Fruit fly (Drosophila melanogaster) whole organism, embryonic: ENCODE results near the gene Gr93a.

Source experiments
- Antp ChIP-seq: fragments of 200-800 bp; sonication (Bioruptor generic); optimal IDR thresholded peaks from 3 replicates; lab custom pipeline; 2016; ENCODE audit warnings: missing biosample characterization, missing genetic modification characterization
- Atf-2 ChIP-seq: fragments of 200-800 bp; sonication (Bioruptor generic); optimal IDR thresholded peaks from 2 replicates; lab custom pipeline; 2016; ENCODE audit warnings: missing biosample characterization, missing genetic modification characterization
- Atf3 ChIP-seq: fragments of 200-800 bp; sonication (Bioruptor generic); optimal IDR thresholded peaks from 3 replicates; lab custom pipeline; 2016; ENCODE audit warnings: missing biosample characterization, missing genetic modification characterization
- BEAF-32 ChIP-seq: fragments of 200-800 bp; sonication (Bioruptor generic); optimal IDR thresholded peaks from 3 replicates; lab custom pipeline; 2017; ENCODE audit warnings: missing biosample characterization, missing genetic modification characterization, mild to moderate bottlenecking, moderate library complexity, missing genetic modification reagents
- Blimp-1 ChIP-seq: fragments of 200-800 bp; sonication (Bioruptor generic); optimal IDR thresholded peaks from 3 replicates; lab custom pipeline; 2018; ENCODE audit warnings: missing biosample characterization, missing genetic modification characterization, mild to moderate bottlenecking, moderate library complexity, missing genetic modification reagents
- CG10462 ChIP-seq: fragments of 200-800 bp; sonication (Bioruptor generic); optimal IDR thresholded peaks from 2 replicates; lab custom pipeline; 2016; ENCODE audit warnings: missing biosample characterization, missing genetic modification characterization
- CG10959 ChIP-seq: fragments of 200-800 bp; sonication (Bioruptor generic); IDR thresholded peaks from 2 replicates; pipeline ENCODE4 v1.3.6; 2022; ENCODE audit warnings: missing biosample characterization, missing genetic modification characterization
- CG11560 ChIP-seq: fragments of 200-800 bp; sonication (Bioruptor generic); IDR thresholded peaks from 3 replicates; pipeline ENCODE4 v1.3.6; 2022; ENCODE audit warnings: missing biosample characterization, missing genetic modification characterization
- CG11696 ChIP-seq: fragments of 200-800 bp; sonication (Bioruptor generic); IDR thresholded peaks from 2 replicates; pipeline ENCODE4 v1.3.6; 2022; ENCODE audit warnings: missing biosample characterization, missing genetic modification characterization
- CG12236 ChIP-seq: fragments of 200-800 bp; sonication (Bioruptor generic); optimal IDR thresholded peaks from 2 replicates; lab custom pipeline; 2016; ENCODE audit warnings: missing biosample characterization, missing genetic modification characterization
- CG13296 ChIP-seq: fragments of 200-800 bp; sonication (Bioruptor generic); optimal IDR thresholded peaks from 3 replicates; lab custom pipeline; 2018; ENCODE audit warnings: missing biosample characterization, mild to moderate bottlenecking, missing genetic modification characterization
- CG13894 ChIP-seq: fragments of 200-800 bp; sonication (Bioruptor generic); optimal IDR thresholded peaks from 3 replicates; lab custom pipeline; 2018; ENCODE audit warnings: missing biosample characterization, mild to moderate bottlenecking, missing genetic modification characterization, moderate library complexity
- CG14860 ChIP-seq: fragments of 200-800 bp; sonication (Bioruptor generic); IDR thresholded peaks from 3 replicates; pipeline ENCODE4 v1.3.6; 2022; ENCODE audit warnings: missing biosample characterization, missing genetic modification characterization; ENCODE audit not compliant: partially characterized antibody
- CG17328 ChIP-seq: fragments of 200-800 bp; sonication (Bioruptor generic); IDR thresholded peaks from 2 replicates; pipeline ENCODE4 v1.3.6; 2022; ENCODE audit warnings: missing biosample characterization, missing genetic modification characterization
- CG17359 ChIP-seq: fragments of 200-800 bp; sonication (Bioruptor generic); optimal IDR thresholded peaks from 3 replicates; lab custom pipeline; 2018; ENCODE audit warnings: missing biosample characterization, mild to moderate bottlenecking, missing genetic modification characterization, moderate library complexity
- CG2116 ChIP-seq: fragments of 200-800 bp; sonication (Bioruptor generic); optimal IDR thresholded peaks from 3 replicates; lab custom pipeline; 2018; ENCODE audit warnings: missing biosample characterization, mild to moderate bottlenecking, missing genetic modification characterization
- CG2202 ChIP-seq: fragments of 200-800 bp; sonication (Bioruptor generic); optimal IDR thresholded peaks from 2 replicates; lab custom pipeline; 2018; ENCODE audit warnings: missing biosample characterization, mild to moderate bottlenecking, missing genetic modification characterization
- CG2678 ChIP-seq: fragments of 200-800 bp; sonication (Bioruptor generic); optimal IDR thresholded peaks from 3 replicates; lab custom pipeline; 2019; ENCODE audit warnings: missing biosample characterization, mild to moderate bottlenecking, missing genetic modification characterization, moderate library complexity
- CG3847 ChIP-seq: fragments of 200-800 bp; sonication (Bioruptor generic); IDR thresholded peaks from 2 replicates; pipeline ENCODE4 v1.3.6; 2022; ENCODE audit warnings: missing biosample characterization, missing genetic modification characterization
- CG6254 ChIP-seq: fragments of 200-800 bp; sonication (Bioruptor generic); optimal IDR thresholded peaks from 3 replicates; lab custom pipeline; 2017; ENCODE audit warnings: mild to moderate bottlenecking, missing biosample characterization, missing genetic modification reagents, missing genetic modification characterization
- CG7745 ChIP-seq: fragments of 200-800 bp; sonication (Bioruptor generic); optimal IDR thresholded peaks from 2 replicates; lab custom pipeline; 2018; ENCODE audit warnings: missing biosample characterization, mild to moderate bottlenecking, missing genetic modification characterization, moderate library complexity
- CG7839 ChIP-seq: fragments of 200-800 bp; sonication (Bioruptor generic); optimal IDR thresholded peaks from 3 replicates; lab custom pipeline; 2018; ENCODE audit warnings: missing biosample characterization, mild to moderate bottlenecking, missing genetic modification characterization, moderate library complexity
- CG8388 ChIP-seq: fragments of 200-800 bp; sonication (Bioruptor generic); optimal IDR thresholded peaks from 2 replicates; lab custom pipeline; 2019; ENCODE audit warnings: missing biosample characterization, mild to moderate bottlenecking, missing genetic modification characterization, moderate library complexity
- CG9932 ChIP-seq: fragments of 200-800 bp; sonication (Bioruptor generic); IDR thresholded peaks from 2 replicates; pipeline ENCODE4 v1.3.6; 2022; ENCODE audit warnings: missing biosample characterization, missing genetic modification characterization
- CTCF ChIP-seq: fragments of 200-800 bp; sonication (Bioruptor generic); optimal IDR thresholded peaks from 2 replicates; lab custom pipeline; 2017; ENCODE audit warnings: missing biosample characterization, mild to moderate bottlenecking, missing genetic modification characterization, moderate library complexity
- Chrac-16 ChIP-seq: fragments of 200-800 bp; sonication (Bioruptor generic); optimal IDR thresholded peaks from 3 replicates; lab custom pipeline; 2016; ENCODE audit warnings: missing biosample characterization, missing genetic modification characterization
- CkIIα-i1 ChIP-seq: fragments of 200-800 bp; sonication (Bioruptor generic); IDR thresholded peaks from 2 replicates; pipeline ENCODE4 v1.3.6; 2022; ENCODE audit warnings: missing biosample characterization, missing genetic modification characterization
- D19A ChIP-seq: fragments of 200-800 bp; optimal IDR thresholded peaks from 3 replicates; lab custom pipeline; 2019; ENCODE audit warnings: missing biosample characterization, mild to moderate bottlenecking, missing genetic modification characterization, moderate library complexity
- Eip74EF ChIP-seq, 2 experiments: fragments of 200-800 bp in 1 of 2; fragments of >200 bp in 1 of 2; sonication (Bioruptor generic) in 1 of 2; optimal IDR thresholded peaks; 2 replicates each; lab custom pipeline; 2017 to 2019; ENCODE audit warnings: missing biosample characterization in 2 of 2, missing genetic modification characterization in 2 of 2, mild to moderate bottlenecking in 1 of 2, moderate library complexity in 1 of 2
- Hmx ChIP-seq: fragments of 200-800 bp; sonication (Bioruptor generic); optimal IDR thresholded peaks from 2 replicates; lab custom pipeline; 2016; ENCODE audit warnings: missing biosample characterization, missing genetic modification characterization
- Hr3 ChIP-seq: fragments of 200-800 bp; sonication (Bioruptor generic); optimal IDR thresholded peaks from 3 replicates; lab custom pipeline; 2016; ENCODE audit warnings: missing biosample characterization, missing genetic modification characterization
- Hsf ChIP-seq: fragments of 200-800 bp; sonication (Bioruptor generic); optimal IDR thresholded peaks from 3 replicates; lab custom pipeline; 2016; ENCODE audit warnings: missing biosample characterization, missing genetic modification characterization
- Side ChIP-seq: fragments of 200-800 bp; sonication (Bioruptor generic); optimal IDR thresholded peaks from 2 replicates; lab custom pipeline; 2016; ENCODE audit warnings: missing biosample characterization, missing genetic modification characterization
- Six4 ChIP-seq: fragments of 200-800 bp; sonication (Bioruptor generic); optimal IDR thresholded peaks from 2 replicates; lab custom pipeline; 2016; ENCODE audit warnings: missing biosample characterization, missing genetic modification characterization
- Xbp1 ChIP-seq: fragments of 200-800 bp; sonication (Bioruptor generic); optimal IDR thresholded peaks from 3 replicates; lab custom pipeline; 2016; ENCODE audit warnings: missing biosample characterization, mild to moderate bottlenecking, missing genetic modification characterization
- aop ChIP-seq: fragments of 200-800 bp; sonication (Bioruptor generic); IDR thresholded peaks from 2 replicates; pipeline ENCODE4 v1.3.6; 2022; ENCODE audit warnings: missing biosample characterization, missing genetic modification characterization
- chif ChIP-seq, 2 experiments: fragments of 200-800 bp; sonication (Bioruptor generic); optimal IDR thresholded peaks; 3 replicates each; lab custom pipeline; 2016; ENCODE audit warnings: missing biosample characterization in 2 of 2, missing genetic modification characterization in 2 of 2
- ci ChIP-seq: fragments of 200-800 bp; sonication (Bioruptor generic); IDR thresholded peaks from 3 replicates; pipeline ENCODE4 v1.3.6; 2022; ENCODE audit warnings: missing biosample characterization, missing genetic modification characterization
- eve ChIP-seq, 2 experiments: fragments of >200 bp; optimal IDR thresholded peaks; 2 replicates each; lab custom pipeline; 2017; ENCODE audit warnings: missing biosample characterization in 2 of 2, missing genetic modification characterization in 2 of 2
- fru ChIP-seq: fragments of >200 bp; optimal IDR thresholded peaks from 2 replicates; lab custom pipeline; 2017
- gce ChIP-seq: fragments of 200-800 bp; sonication (Bioruptor generic); IDR thresholded peaks from 3 replicates; pipeline ENCODE4 v1.3.6; 2022; ENCODE audit warnings: missing biosample characterization, missing genetic modification characterization
- h ChIP-seq: fragments of >200 bp; optimal IDR thresholded peaks from 2 replicates; lab custom pipeline; 2017
- lola ChIP-seq, 3 experiments: fragments of >200 bp in 2 of 3; fragments of 200-800 bp in 1 of 3; sonication (Bioruptor generic) in 1 of 3; optimal IDR thresholded peaks; 2 replicates each; lab custom pipeline; 2017 to 2019; ENCODE audit warnings: missing biosample characterization in 3 of 3, missing genetic modification characterization in 3 of 3, mild to moderate bottlenecking in 1 of 3, moderate library complexity in 1 of 3
- pb ChIP-seq: fragments of 200-800 bp; sonication (Bioruptor generic); optimal IDR thresholded peaks from 3 replicates; lab custom pipeline; 2016; ENCODE audit warnings: missing biosample characterization, missing genetic modification characterization
- pum ChIP-seq: fragments of 200-800 bp; sonication (Bioruptor generic); optimal IDR thresholded peaks from 2 replicates; lab custom pipeline; 2016; ENCODE audit warnings: missing biosample characterization, missing genetic modification characterization
- sens ChIP-seq: fragments of 200-800 bp; sonication (Bioruptor generic); peaks from one replicate; lab custom pipeline; 2016; ENCODE audit warnings: missing biosample characterization, missing genetic modification characterization
- sens-2 ChIP-seq: fragments of 200-800 bp; sonication (Bioruptor generic); IDR thresholded peaks from 2 replicates; pipeline ENCODE4 v1.3.6; 2022; ENCODE audit warnings: missing biosample characterization, missing genetic modification characterization
- shn ChIP-seq: fragments of 200-800 bp; sonication (Bioruptor generic); optimal IDR thresholded peaks from 3 replicates; lab custom pipeline; 2016; ENCODE audit warnings: missing biosample characterization, missing genetic modification characterization
- sim ChIP-seq: fragments of 200-800 bp; sonication (Bioruptor generic); IDR thresholded peaks from 2 replicates; pipeline ENCODE4 v1.3.6; 2022; ENCODE audit warnings: missing biosample characterization, missing genetic modification characterization
- so ChIP-seq: fragments of 200-800 bp; sonication (Bioruptor generic); IDR thresholded peaks from 3 replicates; pipeline ENCODE4 v1.3.6; 2022; ENCODE audit warnings: missing biosample characterization, missing genetic modification characterization
- stc ChIP-seq: fragments of 200-800 bp; sonication (Bioruptor generic); IDR thresholded peaks from 2 replicates; pipeline ENCODE4 v1.3.6; 2022; ENCODE audit warnings: missing biosample characterization, missing genetic modification characterization
- stwl ChIP-seq: fragments of 200-800 bp; sonication (Bioruptor generic); optimal IDR thresholded peaks from 3 replicates; lab custom pipeline; 2018; ENCODE audit warnings: missing biosample characterization, mild to moderate bottlenecking, missing genetic modification characterization, moderate library complexity

Gr93a gene

DNA sequence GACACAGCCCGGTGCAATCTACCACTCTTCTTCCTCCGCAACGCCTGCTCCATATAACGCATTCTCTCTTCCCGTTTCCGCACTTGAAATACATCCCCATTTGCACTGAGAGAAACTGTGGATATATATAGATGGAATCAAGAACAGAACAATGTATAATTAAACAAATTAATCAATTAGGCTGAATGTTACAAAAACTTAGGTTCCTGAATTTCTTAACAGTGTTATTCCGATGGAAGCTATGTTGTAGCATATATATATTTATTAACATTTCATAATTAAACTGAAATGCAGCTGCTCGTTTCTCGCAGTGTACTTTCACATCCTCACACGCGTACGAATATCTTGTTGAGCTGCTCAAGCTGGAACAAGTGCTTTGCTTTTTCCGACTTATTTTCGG is 27.2 kb downstream of the Gr93a start (continued):
- TF ChIP-seq fru (lab: Kevin White, UChicago) (no peak), Hmx (no peak), sim (GFP tag; lab: Robert Waterston, UW) (no peak), pb (GFP tag; lab: Kevin White, UChicago) (no peak), CG11560 (tag; lab: Robert Waterston, UW) (no peak), stwl (peak; percentile 14), CG2202 (tag; lab: Kevin White, UChicago) (peak; percentile 42), lola (GFP tag; optimal IDR thresholded peaks at IDR 0.05; lab: Kevin White, UChicago) (peak in 1 of 3 experiments; percentile 75), so (GFP tag; lab: Robert Waterston, UW) (peak; percentile 35; the same call in 1 of the 3 replicates), D19A (tag; lab: Kevin White, UChicago) (peak; percentile 44), CG17359 (tag; lab: Kevin White, UChicago) (peak; percentile 44), Hr3 (GFP tag; lab: Kevin White, UChicago) (peak; percentile 26), CG7745 (tag; lab: Kevin White, UChicago) (no peak), Chrac-16 (GFP tag; lab: Kevin White, UChicago) (peak; percentile 51), CkIIα-i1 (no peak), pum (GFP tag; lab: Kevin White, UChicago) (peak; percentile 26), Six4 (GFP tag; lab: Kevin White, UChicago) (peak; percentile 22), CG7839 (tag; lab: Kevin White, UChicago) (peak; percentile 62), h (lab: Kevin White, UChicago) (no peak), CG12236 (GFP tag; lab: Kevin White, UChicago) (peak; percentile 47), aop (GFP tag; lab: Robert Waterston, UW) (no peak), Xbp1 (peak; percentile 54), CG10462 (GFP tag; lab: Kevin White, UChicago) (peak; percentile 1), CG10959 (GFP tag; lab: Robert Waterston, UW) (peak; percentile 36), Atf-2 (GFP tag; lab: Kevin White, UChicago) (peak; percentile 39), CG11696 (GFP tag; lab: Robert Waterston, UW) (0 out of 2 replicates have a peak, but pooled peaks have one; percentile 32), ci (GFP tag; lab: Robert Waterston, UW) (peak; percentile 57; the same call in 2 of the 3 replicates), CG17328 (GFP tag; lab: Robert Waterston, UW) (peak; percentile 53; the same call in 1 of the 2 replicates), CG13296 (GFP tag; lab: Kevin White, UChicago) (no peak), CG2678 (tag; lab: Kevin White, UChicago) (peak; percentile 49), CG2116 (GFP tag; lab: Kevin White, UChicago) (peak; percentile 5), CG8388 (peak; percentile 62), CG14860 (no peak), Atf3 (GFP tag; lab: Kevin White, UChicago) (no peak), Antp (GFP tag; lab: Kevin White, UChicago) (peak; percentile 18), BEAF-32 (GFP tag; lab: Kevin White, UChicago) (no peak), sens-2 (peak; percentile 71), chif (GFP tag; optimal IDR thresholded peaks at IDR 0.05; lab: Kevin White, UChicago) (peak; percentile 22 to 66), stc (GFP tag; lab: Robert Waterston, UW) (no peak; the same call in 1 of the 2 replicates), Side (GFP tag; lab: Kevin White, UChicago) (peak; percentile 21), shn (GFP tag; lab: Kevin White, UChicago) (peak; percentile 5), CG6254 (GFP tag; lab: Kevin White, UChicago) (peak; percentile 40), sens (GFP tag; lab: Kevin White, UChicago) (peak; percentile 91), CTCF (no peak), CG13894 (tag; lab: Kevin White, UChicago) (no peak), Hsf (GFP tag; lab: Kevin White, UChicago) (peak; percentile 41), eve (GFP tag; optimal IDR thresholded peaks at IDR 0.05; lab: Kevin White, UChicago) (peak in 1 of 2 experiments; percentile 70), Blimp-1 (peak; percentile 49), gce (GFP tag; lab: Robert Waterston, UW) (0 out of 3 replicates have a peak, but pooled peaks have one; percentile 37), Eip74EF (GFP tag; optimal IDR thresholded peaks at IDR 0.05; lab: Kevin White, UChicago) (peak in 1 of 2 experiments; percentile 37), CG3847 (GFP tag; lab: Robert Waterston, UW) (0 out of 2 replicates have a peak, but pooled peaks have one; percentile 29), CG9932 (GFP tag; lab: Robert Waterston, UW) (no peak)
